Worm (Caenorhabditis elegans): ENCODE results near the gene dpy-3.

Gene dpy-3

DNA sequence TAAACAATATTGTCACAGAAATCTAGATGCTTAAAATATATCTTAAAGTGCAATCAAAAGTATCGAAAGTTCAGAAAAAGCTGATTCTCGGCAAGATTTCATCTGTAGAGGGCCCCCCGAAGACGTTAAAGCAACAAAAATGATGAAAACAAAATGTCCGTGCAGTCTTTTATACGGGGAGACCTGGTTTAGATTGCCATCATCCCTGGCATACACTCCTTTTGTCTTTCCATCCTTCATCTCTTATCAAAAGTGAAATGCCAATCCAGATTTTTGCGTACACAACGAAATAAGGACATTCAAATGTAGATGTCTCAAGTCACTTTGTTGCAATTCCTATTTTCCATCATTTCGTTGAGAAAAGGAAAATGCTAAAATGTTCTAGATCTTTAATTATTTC is 31.3 kb downstream of the dpy-3 start:
- TF ChIP-seq snpc-4 (tag; optimal IDR thresholded peaks at IDR 0.05), result no peak
- no peak for TF ChIP-seq nhr-28 (tag; optimal IDR thresholded peaks at IDR 0.05)
- no peak for TF ChIP-seq ztf-11 (tag; optimal IDR thresholded peaks at IDR 0.05)
- TF ChIP-seq nhr-77 (tag; optimal IDR thresholded peaks at IDR 0.05), result no peak
- TF ChIP-seq elt-3 (tag; optimal IDR thresholded peaks at IDR 0.05), result no peak
- TF ChIP-seq ceh-9 (tag; optimal IDR thresholded peaks at IDR 0.05), result no peak

DNA sequence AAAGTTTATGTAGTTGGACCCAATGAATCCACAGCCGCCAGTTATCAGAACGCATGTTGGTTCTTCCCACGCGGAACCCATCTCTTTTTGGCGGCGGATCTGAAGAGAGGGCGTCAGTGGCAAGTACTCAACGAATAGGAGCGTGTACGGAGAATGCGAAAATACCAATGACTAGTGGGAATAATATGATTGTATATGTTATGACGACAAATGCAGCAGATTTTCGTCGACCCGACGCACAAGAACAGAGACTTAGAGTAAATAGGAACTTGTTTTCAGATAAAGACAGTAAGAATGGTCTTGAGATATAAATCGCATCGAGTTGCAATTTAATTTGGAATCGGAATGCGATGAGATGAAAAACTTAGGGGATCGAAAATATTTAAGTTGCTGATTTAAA is 32.4 kb downstream of the dpy-3 start, which contains the start of gene bus-5:
Gene bus-5, minus strand, starts transcription at position 101 of the 400 bp plus-strand sequence.
- no peak for TF ChIP-seq nhr-43 (tag; optimal IDR thresholded peaks at IDR 0.05; ENCODE audit: poor library complexity, severe bottlenecking)
- no peak for TF ChIP-seq ama-1 (optimal IDR thresholded peaks at IDR 0.05)
- no peak for TF ChIP-seq lin-15B (tag; optimal IDR thresholded peaks at IDR 0.05)
- no peak for TF ChIP-seq snpc-4 (tag; optimal IDR thresholded peaks at IDR 0.05)
- no peak for TF ChIP-seq zag-1 (tag; optimal IDR thresholded peaks at IDR 0.05)
- TF ChIP-seq lsy-12 (tag; optimal IDR thresholded peaks at IDR 0.05), result no peak
- TF ChIP-seq lin-39 (tag; optimal IDR thresholded peaks at IDR 0.05), result no peak
- no peak for TF ChIP-seq nhr-11 (tag; optimal IDR thresholded peaks at IDR 0.05)
- no peak for TF ChIP-seq daf-12 (tag; optimal IDR thresholded peaks at IDR 0.05)

DNA sequence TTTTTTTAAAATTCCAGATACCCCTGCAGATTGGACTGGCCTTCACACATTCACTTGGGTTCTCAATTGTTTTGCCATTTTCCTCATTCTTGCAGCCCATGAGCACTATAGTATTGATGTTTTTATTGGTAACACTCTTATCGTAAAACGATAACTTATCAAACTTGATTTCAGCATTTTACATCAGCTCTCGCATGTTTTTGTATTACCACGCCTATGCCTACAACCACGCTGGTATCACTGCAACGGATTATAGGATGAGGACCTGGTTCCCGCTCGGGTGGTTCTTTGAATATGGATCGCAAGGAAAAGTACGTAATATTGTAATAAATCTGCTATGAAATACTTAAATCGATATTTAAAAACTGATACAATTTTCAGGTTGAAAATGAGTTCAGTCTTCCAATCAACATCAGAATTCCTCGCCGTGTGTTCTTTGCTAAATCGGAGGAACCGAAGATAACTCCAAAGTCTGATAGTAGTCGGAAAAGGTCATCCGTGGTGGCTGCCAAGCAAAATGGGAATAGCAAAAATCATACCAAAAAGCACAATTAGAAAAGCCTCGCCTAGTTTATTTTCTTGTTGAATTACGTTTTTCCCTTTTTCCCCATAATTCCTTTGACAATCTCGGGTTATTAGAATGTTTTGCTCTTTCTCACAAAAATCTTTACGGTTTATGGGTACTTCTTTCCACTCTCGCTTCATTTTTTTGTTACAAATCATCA is 34.7 kb downstream of the dpy-3 start:
- TF ChIP-seq nhr-43 (tag; optimal IDR thresholded peaks at IDR 0.05; ENCODE audit: poor library complexity, severe bottlenecking) (peak; percentile 76), egl-5 (tag; optimal IDR thresholded peaks at IDR 0.05) (no peak), ceh-82 (tag; optimal IDR thresholded peaks at IDR 0.05) (no peak)

DNA sequence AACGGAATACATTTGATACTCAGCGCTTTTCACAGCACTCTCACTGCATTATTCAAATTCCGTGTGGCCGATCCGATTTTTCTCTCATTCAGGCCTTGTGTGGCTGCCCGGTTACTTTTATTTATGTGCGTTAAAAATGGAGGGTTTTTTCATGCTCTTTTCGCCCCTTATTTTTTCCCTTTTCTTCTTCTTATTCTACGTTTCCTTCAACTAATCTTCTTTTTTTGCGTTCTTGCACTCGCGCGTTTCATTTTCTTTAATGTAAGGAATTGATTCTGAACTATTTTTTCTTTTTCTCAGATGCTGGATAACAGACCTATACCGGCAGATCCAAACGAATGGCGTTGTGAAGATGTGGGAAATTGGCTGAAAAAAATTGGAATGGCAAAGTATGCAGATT is 36.8 kb downstream of the dpy-3 start, which contains the start of gene F53B1.2:
Gene F53B1.2, plus strand, starts transcription at position 301 of the 400 bp plus-strand sequence.
- no peak for TF ChIP-seq sea-2 (GFP tag; optimal IDR thresholded peaks at IDR 0.05)
- TF ChIP-seq aly-2 (tag; optimal IDR thresholded peaks at IDR 0.05), result no peak
- no peak for TF ChIP-seq tbx-2 (tag; optimal IDR thresholded peaks at IDR 0.05)
- TF ChIP-seq nhr-76 (tag; optimal IDR thresholded peaks at IDR 0.05), result no peak
- TF ChIP-seq zag-1 (tag; optimal IDR thresholded peaks at IDR 0.05), result no peak
- no peak for TF ChIP-seq ztf-4 (tag; optimal IDR thresholded peaks at IDR 0.05)
- no peak for TF ChIP-seq lin-15B (tag; optimal IDR thresholded peaks at IDR 0.05)
- no peak for TF ChIP-seq nhr-11 (tag; optimal IDR thresholded peaks at IDR 0.05)
- TF ChIP-seq pha-4 (tag; optimal IDR thresholded peaks at IDR 0.05), result no peak
- no peak for TF ChIP-seq skn-1 (tag; optimal IDR thresholded peaks at IDR 0.05)
- no peak for TF ChIP-seq egl-5 (tag; optimal IDR thresholded peaks at IDR 0.05)

DNA sequence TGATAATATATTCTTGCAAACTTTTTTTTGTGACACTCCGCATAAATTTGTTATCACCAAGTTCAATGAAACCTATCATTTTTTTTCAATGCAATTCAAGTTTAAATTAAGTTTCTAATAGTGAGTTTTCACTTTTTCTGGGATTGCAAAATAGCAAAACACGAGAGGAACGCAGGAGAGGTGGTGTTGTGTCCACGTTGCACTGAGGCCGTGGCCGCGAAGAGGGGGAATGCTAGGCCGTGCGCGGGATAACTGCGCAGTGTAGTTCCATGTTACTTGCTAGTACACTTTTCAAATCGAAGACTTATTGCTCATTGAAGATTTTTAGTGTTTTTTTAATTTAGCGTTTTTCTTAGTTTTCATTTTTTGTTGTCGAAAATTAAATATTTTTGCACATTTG is 37.3 kb downstream of the dpy-3 start:
- TF ChIP-seq unc-39 (tag; optimal IDR thresholded peaks at IDR 0.05), result no peak
- no peak for TF ChIP-seq nfya-1 (tag; optimal IDR thresholded peaks at IDR 0.05; ENCODE audit: insufficient read depth)
- TF ChIP-seq egl-5 (tag; optimal IDR thresholded peaks at IDR 0.05), result no peak
- no peak for TF ChIP-seq fkh-10 (GFP tag; optimal IDR thresholded peaks at IDR 0.05)
- TF ChIP-seq aly-2 (tag; optimal IDR thresholded peaks at IDR 0.05), result no peak
- TF ChIP-seq jun-1 (tag; optimal IDR thresholded peaks at IDR 0.05), result no peak
- no peak for TF ChIP-seq ceh-16 (tag; optimal IDR thresholded peaks at IDR 0.05)
- no peak for TF ChIP-seq nhr-43 (tag; optimal IDR thresholded peaks at IDR 0.05; ENCODE audit: poor library complexity, severe bottlenecking)
- TF ChIP-seq elt-3 (tag; optimal IDR thresholded peaks at IDR 0.05), result no peak
- no peak for TF ChIP-seq unc-62 (GFP tag; optimal IDR thresholded peaks at IDR 0.05)
- TF ChIP-seq nhr-237 (tag; optimal IDR thresholded peaks at IDR 0.05), result no peak
- no peak for TF ChIP-seq hmg-11 (tag; optimal IDR thresholded peaks at IDR 0.05)
- TF ChIP-seq R02D3.7 (tag; optimal IDR thresholded peaks at IDR 0.05), result no peak
- no peak for TF ChIP-seq nhr-77 (tag; optimal IDR thresholded peaks at IDR 0.05)
- TF ChIP-seq daf-12 (tag; optimal IDR thresholded peaks at IDR 0.05), result no peak
- no peak for TF ChIP-seq skn-1 (tag; optimal IDR thresholded peaks at IDR 0.05)
- TF ChIP-seq pha-4 (tag; optimal IDR thresholded peaks at IDR 0.05), result no peak
- no peak for TF ChIP-seq nhr-76 (tag; optimal IDR thresholded peaks at IDR 0.05)
- TF ChIP-seq egl-27 (tag; optimal IDR thresholded peaks at IDR 0.05), result no peak
- TF ChIP-seq nhr-12 (tag; optimal IDR thresholded peaks at IDR 0.05), result no peak
